Worm (Caenorhabditis elegans): ENCODE data around the gene swm-1.

DNA sequence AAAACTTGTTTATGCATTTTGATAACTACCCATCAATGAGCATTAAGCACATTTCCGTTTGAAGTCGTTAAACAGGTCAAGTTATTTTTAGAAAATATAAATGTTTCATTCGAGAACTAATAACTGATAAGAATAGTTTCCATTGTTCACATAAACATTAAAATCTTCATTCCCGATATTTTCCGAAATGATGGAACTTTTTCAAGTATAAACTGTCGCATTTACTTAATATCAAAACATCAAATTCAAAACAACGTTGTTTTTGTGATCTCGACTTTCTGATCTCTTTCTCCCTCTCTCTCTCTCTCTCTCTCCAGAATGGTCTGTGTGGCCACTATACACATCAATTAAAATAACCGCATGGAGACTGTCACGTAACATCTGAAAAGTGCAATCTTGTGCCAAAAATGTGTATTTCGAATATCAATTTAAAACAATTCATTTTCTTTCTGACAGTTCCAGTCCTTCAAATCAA lies 19.7 kb upstream of the swm-1 start:
- no peak for TF ChIP-seq dmd-4 (tag; optimal IDR thresholded peaks at IDR 0.05; ENCODE audit: borderline replicate concordance)
- no peak for TF ChIP-seq nhr-11 (tag; optimal IDR thresholded peaks at IDR 0.05)
- no peak for TF ChIP-seq syd-9 (tag; optimal IDR thresholded peaks at IDR 0.05)
- TF ChIP-seq pros-1 (tag; optimal IDR thresholded peaks at IDR 0.05): no peak
